Worm (Caenorhabditis elegans) whole organism, late embryonic: ENCODE results near the gene farl-11.

Experiments
- F13H6.1 ChIP-seq: sonication (generic microtip); optimal IDR thresholded peaks from 2 replicates; lab custom pipeline; 2016; ENCODE audit warnings: missing genetic modification characterization, missing compliant biosample characterization
- K02D7.2 ChIP-seq: sonication (generic microtip); optimal IDR thresholded peaks from 2 replicates; lab custom pipeline; 2017; ENCODE audit warnings: mild to moderate bottlenecking, missing genetic modification characterization, missing compliant biosample characterization
- T23F11.4 ChIP-seq: fragments of 200-800 bp; sonication (Bioruptor generic); optimal IDR thresholded peaks from 2 replicates; lab custom pipeline; 2018; ENCODE audit warnings: mild to moderate bottlenecking, missing genetic modification characterization, missing compliant biosample characterization
- Y22D7AL.16 ChIP-seq: sonication (generic microtip); optimal IDR thresholded peaks from 2 replicates; lab custom pipeline; 2016; ENCODE audit warnings: missing genetic modification characterization, missing compliant biosample characterization
- ama-1 ChIP-seq: fragments of 150-350 bp; optimal IDR thresholded peaks from 2 replicates; lab custom pipeline; 2014
- ceh-19 ChIP-seq: fragments of 200-800 bp; sonication (Bioruptor generic); optimal IDR thresholded peaks from 2 replicates; lab custom pipeline; 2018; ENCODE audit warnings: mild to moderate bottlenecking, missing genetic modification characterization, missing compliant biosample characterization
- ceh-2 ChIP-seq: sonication (generic microtip); optimal IDR thresholded peaks from 2 replicates; lab custom pipeline; 2016; ENCODE audit warnings: missing genotype, missing genetic modification characterization, missing compliant biosample characterization
- ceh-24 ChIP-seq: sonication (generic microtip); optimal IDR thresholded peaks from 2 replicates; lab custom pipeline; 2016; ENCODE audit warnings: mild to moderate bottlenecking, missing genetic modification characterization, missing compliant biosample characterization
- ceh-30 ChIP-seq: fragments of 150-350 bp; optimal IDR thresholded peaks from 2 replicates; lab custom pipeline; 2014; ENCODE audit warnings: missing biosample characterization, missing genetic modification characterization
- ceh-31 ChIP-seq: sonication (generic microtip); optimal IDR thresholded peaks from 2 replicates; lab custom pipeline; 2016; ENCODE audit warnings: missing genetic modification characterization, missing compliant biosample characterization
- ceh-48 ChIP-seq: sonication (generic microtip); optimal IDR thresholded peaks from 2 replicates; lab custom pipeline; 2016; ENCODE audit warnings: missing genetic modification characterization, inconsistent platforms, missing compliant biosample characterization
- dmd-4 ChIP-seq: sonication (generic microtip); optimal IDR thresholded peaks from 2 replicates; lab custom pipeline; 2016; ENCODE audit warnings: borderline replicate concordance, missing genetic modification characterization, missing compliant biosample characterization
- dve-1 ChIP-seq: sonication (generic microtip); optimal IDR thresholded peaks from 2 replicates; lab custom pipeline; 2017; ENCODE audit warnings: antibody characterized with exemption, mild to moderate bottlenecking, missing genetic modification characterization, missing compliant biosample characterization
- elt-2 ChIP-seq: sonication (generic microtip); optimal IDR thresholded peaks from 2 replicates; lab custom pipeline; 2016; ENCODE audit warnings: missing genetic modification reagents, missing genetic modification characterization, missing compliant biosample characterization
- elt-4 ChIP-seq: sonication (generic microtip); optimal IDR thresholded peaks from 2 replicates; lab custom pipeline; 2016; ENCODE audit warnings: missing genetic modification characterization, missing compliant biosample characterization
- gmeb-2 ChIP-seq: sonication (generic microtip); optimal IDR thresholded peaks from 2 replicates; lab custom pipeline; 2016; ENCODE audit warnings: missing genetic modification characterization, inconsistent platforms, missing compliant biosample characterization
- hlh-13 ChIP-seq: fragments of 200-800 bp; sonication (Bioruptor generic); optimal IDR thresholded peaks from 2 replicates; lab custom pipeline; 2018; ENCODE audit warnings: mild to moderate bottlenecking, missing genetic modification characterization, missing compliant biosample characterization
- hlh-6 ChIP-seq: sonication (generic microtip); optimal IDR thresholded peaks from 2 replicates; lab custom pipeline; 2016; ENCODE audit warnings: missing genotype, missing genetic modification characterization, missing compliant biosample characterization
- hlh-8 ChIP-seq: sonication (generic microtip); optimal IDR thresholded peaks from 2 replicates; lab custom pipeline; 2016; ENCODE audit warnings: missing genotype, missing genetic modification characterization, missing compliant biosample characterization
- lin-11 ChIP-seq: fragments of 200-800 bp; sonication (Bioruptor generic); optimal IDR thresholded peaks from 2 replicates; lab custom pipeline; 2018; ENCODE audit warnings: mild to moderate bottlenecking, missing genetic modification characterization, missing compliant biosample characterization
- madf-2 ChIP-seq: sonication (generic microtip); optimal IDR thresholded peaks from 2 replicates; lab custom pipeline; 2017; ENCODE audit warnings: missing genetic modification characterization, missing compliant biosample characterization
- mec-3 ChIP-seq: sonication (generic microtip); optimal IDR thresholded peaks from 2 replicates; lab custom pipeline; 2016; ENCODE audit warnings: borderline replicate concordance, missing genetic modification characterization, missing compliant biosample characterization
- nfya-1 ChIP-seq: sonication (generic microtip); optimal IDR thresholded peaks from 2 replicates; lab custom pipeline; 2017; ENCODE audit warnings: missing genetic modification characterization, mild to moderate bottlenecking, missing compliant biosample characterization, antibody characterized with exemption, moderate library complexity
- nhr-11 ChIP-seq: fragments of 150-350 bp; optimal IDR thresholded peaks from 2 replicates; lab custom pipeline; 2014; ENCODE audit warnings: missing biosample characterization, missing genetic modification characterization
- nhr-232 ChIP-seq: sonication (generic microtip); optimal IDR thresholded peaks from 2 replicates; lab custom pipeline; 2016; ENCODE audit warnings: missing genetic modification characterization, missing compliant biosample characterization
- npax-4 ChIP-seq: sonication (generic microtip); optimal IDR thresholded peaks from 2 replicates; lab custom pipeline; 2016; ENCODE audit warnings: missing genetic modification characterization, missing compliant biosample characterization
- odd-2 ChIP-seq: sonication (generic microtip); optimal IDR thresholded peaks from 2 replicates; lab custom pipeline; 2017; ENCODE audit warnings: antibody characterized with exemption, mild to moderate bottlenecking, missing genetic modification characterization, missing compliant biosample characterization
- pag-3 ChIP-seq: sonication (generic microtip); optimal IDR thresholded peaks from 2 replicates; lab custom pipeline; 2016; ENCODE audit warnings: missing compliant biosample characterization, missing genetic modification characterization, borderline replicate concordance
- pax-1 ChIP-seq: fragments of 150-350 bp; optimal IDR thresholded peaks from 2 replicates; lab custom pipeline; 2014; ENCODE audit warnings: missing biosample characterization, missing genetic modification characterization
- pqm-1 ChIP-seq: sonication (generic microtip); optimal IDR thresholded peaks from 2 replicates; lab custom pipeline; 2016; ENCODE audit warnings: missing genetic modification characterization, missing compliant biosample characterization
- pros-1 ChIP-seq: fragments of 150-350 bp; optimal IDR thresholded peaks from 2 replicates; lab custom pipeline; 2014; ENCODE audit warnings: missing biosample characterization, missing genetic modification reagents, missing genetic modification characterization
- sox-2 ChIP-seq: fragments of 200-800 bp; sonication (Bioruptor generic); IDR thresholded peaks from 2 replicates; pipeline ENCODE4 v1.3.6; 2022; ENCODE audit warnings: missing genetic modification reagents, missing genetic modification characterization, missing compliant biosample characterization
- tbx-2 ChIP-seq: sonication (generic microtip); optimal IDR thresholded peaks from 2 replicates; lab custom pipeline; 2016; ENCODE audit warnings: missing genetic modification characterization, missing compliant biosample characterization
- unc-3 ChIP-seq, 2 experiments: fragments of 200-800 bp in 1 of 2; sonication (Bioruptor generic) in 1 of 2; sonication (generic microtip) in 1 of 2; conservative IDR thresholded peaks in 1 of 2; optimal IDR thresholded peaks in 1 of 2; 2 replicates each; pipeline versions ENCODE4 v1.3.6 to Lab custom; 2016 to 2022; ENCODE audit warnings: missing compliant biosample characterization in 2 of 2, missing genetic modification characterization in 2 of 2, missing genetic modification reagents in 1 of 2
- unc-42 ChIP-seq: sonication (generic microtip); optimal IDR thresholded peaks from 2 replicates; lab custom pipeline; 2016; ENCODE audit warnings: missing genotype, missing genetic modification characterization, missing compliant biosample characterization
- unc-55 ChIP-seq: sonication (generic microtip); optimal IDR thresholded peaks from 2 replicates; lab custom pipeline; 2017; ENCODE audit warnings: missing biosample characterization, missing genetic modification reagents, missing genetic modification characterization
- unc-86 ChIP-seq: sonication (generic microtip); optimal IDR thresholded peaks from 2 replicates; lab custom pipeline; 2016; ENCODE audit warnings: missing genetic modification characterization, missing compliant biosample characterization
- ztf-16 ChIP-seq: sonication (generic microtip); optimal IDR thresholded peaks from 2 replicates; lab custom pipeline; 2017; ENCODE audit warnings: missing genetic modification characterization, missing compliant biosample characterization

Gene farl-11

ce11 chrII:7115638-7116037, 10.8 kb upstream of the farl-11 start, which contains the start of gene cutl-5:
Gene cutl-5 (minus strand): TSS chrII:7115906.
- TF ChIP-seq mec-3 (tag; lab: Kevin White, UChicago) (no peak), unc-86 (tag; lab: Kevin White, UChicago) (no peak), madf-2 (no peak), nhr-11 (tag; lab: Kevin White, UChicago) (no peak), unc-3 (GFP tag; conservative IDR thresholded peaks at IDR 0.05; lab: Robert Waterston, UW) (no peak), unc-3 (tag; optimal IDR thresholded peaks at IDR 0.05; lab: Kevin White, UChicago) (no peak), ceh-24 (no peak)

ce11 chrII:7112780-7113179, 7.9 kb upstream of the farl-11 start, which contains the start of gene F10E7.6:
Gene F10E7.6 (plus strand): TSS chrII:7113080.
- TF ChIP-seq sox-2 (GFP tag; lab: Robert Waterston, UW): no peak
- TF ChIP-seq pqm-1 (tag; lab: Kevin White, UChicago): no peak
- no peak for TF ChIP-seq hlh-8 (tag; lab: Kevin White, UChicago)
- no peak for TF ChIP-seq unc-3 (GFP tag; conservative IDR thresholded peaks at IDR 0.05; lab: Robert Waterston, UW)
- TF ChIP-seq unc-3 (tag; optimal IDR thresholded peaks at IDR 0.05; lab: Kevin White, UChicago): no peak
- no peak for TF ChIP-seq odd-2 (tag; lab: Kevin White, UChicago)
- TF ChIP-seq tbx-2 (tag; lab: Kevin White, UChicago): no peak
- no peak for TF ChIP-seq pros-1 (tag; lab: Kevin White, UChicago)
- TF ChIP-seq ztf-16: no peak
- TF ChIP-seq unc-42 (tag; lab: Kevin White, UChicago): no peak
- no peak for TF ChIP-seq elt-2 (tag; lab: Kevin White, UChicago)
- TF ChIP-seq ama-1 (lab: Kevin White, UChicago): no peak
- no peak for TF ChIP-seq K02D7.2 (tag; lab: Kevin White, UChicago)
- TF ChIP-seq ceh-30 (tag; lab: Kevin White, UChicago): no peak
- TF ChIP-seq dve-1 (tag; lab: Kevin White, UChicago): no peak
- no peak for TF ChIP-seq unc-86 (tag; lab: Kevin White, UChicago)
- TF ChIP-seq hlh-6 (tag; lab: Kevin White, UChicago): no peak
- TF ChIP-seq dmd-4: no peak

ce11 chrII:7111657-7112049, 6.8 kb upstream of the farl-11 start, which contains the start of gene F10E7.5:
Gene F10E7.5 (plus strand): TSS chrII:7111978.
- TF ChIP-seq elt-4: no peak
- peak; percentile 45 for TF ChIP-seq nfya-1 (tag; lab: Kevin White, UChicago)
- no peak for TF ChIP-seq ceh-31 (tag; lab: Kevin White, UChicago)
- TF ChIP-seq unc-42 (tag; lab: Kevin White, UChicago): peak; percentile 77
- TF ChIP-seq lin-11: no peak
- no peak for TF ChIP-seq ztf-16
- TF ChIP-seq ceh-19: no peak
- peak; percentile 21 for TF ChIP-seq ceh-30 (tag; lab: Kevin White, UChicago)
- no peak for TF ChIP-seq T23F11.4 (GFP tag; lab: Kevin White, UChicago)
- TF ChIP-seq unc-55 (GFP tag; lab: Kevin White, UChicago): peak; percentile 43

ce11 chrII:7111012-7111656, 6.3 kb upstream of the farl-11 start:
- peak; percentile 66 for TF ChIP-seq ceh-48 (tag; lab: Kevin White, UChicago)
- TF ChIP-seq F13H6.1: no peak
- TF ChIP-seq gmeb-2 (tag; lab: Kevin White, UChicago): no peak
- no peak for TF ChIP-seq Y22D7AL.16 (tag; lab: Kevin White, UChicago)
- TF ChIP-seq pax-1: no peak
- no peak for TF ChIP-seq pag-3 (tag; lab: Kevin White, UChicago)
- TF ChIP-seq T23F11.4 (GFP tag; lab: Kevin White, UChicago): no peak
- TF ChIP-seq npax-4 (tag; lab: Kevin White, UChicago): no peak
- no peak for TF ChIP-seq hlh-13
- TF ChIP-seq nhr-232: no peak
- no peak for TF ChIP-seq ceh-2 (tag; lab: Kevin White, UChicago)
- peak; percentile 25 for TF ChIP-seq unc-42 (tag; lab: Kevin White, UChicago)
